Worm (Caenorhabditis elegans) whole organism, L2 larva: ENCODE data around the gene nog-1.

Experiments used
- ama-1 ChIP-seq: fragments of 150-350 bp; optimal IDR thresholded peaks from 2 replicates; lab custom pipeline; 2018; ENCODE audit warnings: inconsistent platforms
- mdl-1 ChIP-seq, 2 experiments: fragments of 150-350 bp in 1 of 2; sonication (generic microtip) in 1 of 2; optimal IDR thresholded peaks; 2 replicates each; lab custom pipeline; 2017; ENCODE audit warnings: missing biosample characterization in 2 of 2, missing genetic modification characterization in 2 of 2
- nhr-129 ChIP-seq: fragments of 150-350 bp; optimal IDR thresholded peaks from 2 replicates; lab custom pipeline; 2014; ENCODE audit warnings: missing biosample characterization, missing genetic modification characterization
- nhr-237 ChIP-seq: fragments of 150-350 bp; optimal IDR thresholded peaks from 2 replicates; lab custom pipeline; 2014; ENCODE audit warnings: missing biosample characterization, missing genetic modification characterization
- unc-39 ChIP-seq: fragments of 150-350 bp; optimal IDR thresholded peaks from 2 replicates; lab custom pipeline; 2014; ENCODE audit warnings: missing biosample characterization, missing genetic modification characterization

DNA sequence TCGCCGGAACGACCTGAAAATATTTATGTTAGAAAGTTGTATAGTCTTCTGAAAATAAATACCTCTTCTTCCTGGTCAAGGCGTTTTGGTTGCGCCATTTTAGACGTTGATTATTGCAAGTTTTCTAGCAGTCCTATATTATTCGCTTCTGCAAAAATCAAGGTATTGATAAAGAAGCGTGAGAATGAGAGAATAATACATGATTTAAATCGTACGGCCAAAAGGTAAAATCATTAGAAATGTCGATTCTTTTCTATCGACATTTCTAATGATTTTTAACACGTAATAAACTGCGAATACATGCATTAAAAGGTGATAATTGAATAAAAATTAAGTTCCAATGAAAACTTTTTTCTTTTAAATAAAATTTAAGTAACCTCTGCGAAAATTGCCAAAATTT, 17.8 kb upstream of the nog-1 start, which contains the start of gene fln-1:
- TF ChIP-seq nhr-237 (no peak), mdl-1 (tag; optimal IDR thresholded peaks at IDR 0.05; lab: Kevin White, UChicago) (no peak), ama-1 (no peak), nhr-129 (tag; lab: Kevin White, UChicago) (no peak), unc-39 (tag; lab: Kevin White, UChicago) (no peak)
